Worm (Caenorhabditis elegans): ENCODE measurements around the gene sto-5.

- TF ChIP-seq zip-8 (tag; optimal IDR thresholded peaks at IDR 0.05): no peak
- no peak for TF ChIP-seq blmp-1 (tag; optimal IDR thresholded peaks at IDR 0.05)
- TF ChIP-seq lin-13 (tag; optimal IDR thresholded peaks at IDR 0.05): no peak
- TF ChIP-seq ces-1 (GFP tag; optimal IDR thresholded peaks at IDR 0.05): no peak
- no peak for TF ChIP-seq nhr-76 (tag; optimal IDR thresholded peaks at IDR 0.05)
- no peak for TF ChIP-seq nhr-12 (tag; optimal IDR thresholded peaks at IDR 0.05)
- no peak for TF ChIP-seq nhr-28 (tag; optimal IDR thresholded peaks at IDR 0.05)
- peak; percentile 0 for TF ChIP-seq unc-62 (GFP tag; optimal IDR thresholded peaks at IDR 0.05)
- TF ChIP-seq lin-32 (GFP tag; optimal IDR thresholded peaks at IDR 0.05): no peak
Measured at ce11 chrX:16811974-16812373, 13.3 kb downstream of the sto-5 start.

Measured in whole organism, mixed stage, embryonic.